Worm (Caenorhabditis elegans) whole organism, young adult: ENCODE measurements around the gene cdh-9.
A peak's percentile ranks its signal among the peaks of the same experiment; 100 is the strongest.

Experiments used
- B0261.1 ChIP-seq: sonication (generic microtip); optimal IDR thresholded peaks from 2 replicates; lab custom pipeline; 2016; ENCODE audit warnings: mild to moderate bottlenecking, missing genetic modification characterization, moderate library complexity, missing compliant biosample characterization
- B0336.3 ChIP-seq: fragments of 200-800 bp; sonication (Bioruptor generic); IDR thresholded peaks from 2 replicates; pipeline ENCODE4 v1.3.6; 2022; ENCODE audit warnings: missing genetic modification characterization, missing compliant biosample characterization
- C06A6.2 ChIP-seq: fragments of 200-800 bp; sonication (Bioruptor generic); conservative IDR thresholded peaks from 2 replicates; pipeline ENCODE4 v1.3.6; 2022; ENCODE audit warnings: missing genetic modification characterization, missing compliant biosample characterization
- D2030.7 ChIP-seq: fragments of 200-800 bp; sonication (Bioruptor generic); IDR thresholded peaks from 2 replicates; pipeline ENCODE4 v1.3.6; 2022; ENCODE audit warnings: missing genetic modification reagents, missing genetic modification characterization, missing compliant biosample characterization
- F33H1.4 ChIP-seq: fragments of 200-800 bp; sonication (Bioruptor generic); IDR thresholded peaks from 2 replicates; pipeline ENCODE4 v1.3.6; 2022; ENCODE audit warnings: missing genetic modification reagents, missing genetic modification characterization, missing compliant biosample characterization
- F37B4.10 ChIP-seq: fragments of 200-800 bp; sonication (Bioruptor generic); IDR thresholded peaks from 2 replicates; pipeline ENCODE4 v1.3.6; 2022; ENCODE audit warnings: missing genetic modification characterization, missing compliant biosample characterization
- F57C9.4 ChIP-seq: sonication (generic microtip); optimal IDR thresholded peaks from 2 replicates; lab custom pipeline; 2017; ENCODE audit warnings: mild to moderate bottlenecking, missing genetic modification characterization, missing compliant biosample characterization
- Y56A3A.18 ChIP-seq: fragments of 200-800 bp; sonication (Bioruptor generic); IDR thresholded peaks from 2 replicates; pipeline ENCODE4 v1.3.6; 2022; ENCODE audit warnings: missing genetic modification reagents, missing genetic modification characterization, missing compliant biosample characterization
- Y67H2A.10 ChIP-seq: fragments of 200-800 bp; sonication (Bioruptor generic); conservative IDR thresholded peaks from 2 replicates; pipeline ENCODE4 v1.3.6; 2022; ENCODE audit warnings: missing genetic modification reagents, missing genetic modification characterization, missing compliant biosample characterization
- Y79H2A.3 ChIP-seq: fragments of 200-800 bp; sonication (Bioruptor generic); conservative IDR thresholded peaks from 2 replicates; pipeline ENCODE4 v1.3.6; 2022; ENCODE audit warnings: missing genetic modification reagents, missing genetic modification characterization, missing compliant biosample characterization
- akir-1 ChIP-seq: fragments of 200-800 bp; sonication (Bioruptor generic); optimal IDR thresholded peaks from 2 replicates; lab custom pipeline; 2018; ENCODE audit warnings: mild to moderate bottlenecking, missing genetic modification characterization, moderate library complexity, missing compliant biosample characterization
- ama-1 ChIP-seq, 3 experiments: fragments of 150-350 bp in 1 of 3; sonication (generic microtip) in 2 of 3; optimal IDR thresholded peaks; 2 replicates each; lab custom pipeline; 2014 to 2018; ENCODE audit warnings: missing biosample characterization in 2 of 3, missing genetic modification characterization in 2 of 3, missing genetic modification reagents in 2 of 3
- aptf-2 ChIP-seq: fragments of 200-800 bp; sonication (Bioruptor generic); conservative IDR thresholded peaks from 2 replicates; pipeline ENCODE4 v1.3.6; 2022; ENCODE audit warnings: missing genetic modification reagents, missing genetic modification characterization, missing compliant biosample characterization
- aptf-3 ChIP-seq: fragments of 200-800 bp; sonication (Bioruptor generic); IDR thresholded peaks from 2 replicates; pipeline ENCODE4 v1.3.6; 2022; ENCODE audit warnings: missing genetic modification characterization, missing compliant biosample characterization
- bed-2 ChIP-seq: fragments of 200-800 bp; sonication (Bioruptor generic); IDR thresholded peaks from 2 replicates; pipeline ENCODE4 v1.3.6; 2022; ENCODE audit warnings: missing genetic modification reagents, missing genetic modification characterization, missing compliant biosample characterization
- ccch-3 ChIP-seq: fragments of 200-800 bp; sonication (Bioruptor generic); optimal IDR thresholded peaks from 2 replicates; lab custom pipeline; 2018; ENCODE audit warnings: mild to moderate bottlenecking, missing genetic modification characterization, missing compliant biosample characterization
- cebp-1 ChIP-seq, 2 experiments: fragments of 200-800 bp in 1 of 2; sonication (Bioruptor generic) in 1 of 2; sonication (generic microtip) in 1 of 2; IDR thresholded peaks in 1 of 2; optimal IDR thresholded peaks in 1 of 2; 2 replicates each; pipeline versions ENCODE4 v1.3.6 to Lab custom; 2017 to 2022; ENCODE audit warnings: missing compliant biosample characterization in 2 of 2, missing genetic modification characterization in 2 of 2, mild to moderate bottlenecking in 1 of 2, missing genetic modification reagents in 1 of 2, moderate library complexity in 1 of 2
- cebp-2 ChIP-seq: fragments of 200-800 bp; sonication (Bioruptor generic); IDR thresholded peaks from 2 replicates; pipeline ENCODE4 v1.3.6; 2022; ENCODE audit warnings: missing genetic modification characterization, missing compliant biosample characterization
- ceh-100 ChIP-seq: fragments of 200-800 bp; sonication (Bioruptor generic); IDR thresholded peaks from 2 replicates; pipeline ENCODE4 v1.3.6; 2022; ENCODE audit warnings: missing genetic modification reagents, missing genetic modification characterization, missing compliant biosample characterization
- ceh-40 ChIP-seq: fragments of 200-800 bp; sonication (Bioruptor generic); IDR thresholded peaks from 2 replicates; pipeline ENCODE4 v1.3.6; 2022; ENCODE audit warnings: missing genetic modification characterization, missing compliant biosample characterization
- die-1 ChIP-seq: sonication (generic microtip); optimal IDR thresholded peaks from 2 replicates; lab custom pipeline; 2016; ENCODE audit warnings: missing genotype, mild to moderate bottlenecking, missing genetic modification characterization, missing compliant biosample characterization
- dox-1 ChIP-seq: fragments of 200-800 bp; sonication (Bioruptor generic); IDR thresholded peaks from 2 replicates; pipeline ENCODE4 v1.3.6; 2022; ENCODE audit warnings: missing genetic modification reagents, missing genetic modification characterization, missing compliant biosample characterization
- efl-1 ChIP-seq: fragments of 150-350 bp; optimal IDR thresholded peaks from 2 replicates; lab custom pipeline; 2014; ENCODE audit warnings: missing biosample characterization, missing genetic modification reagents, missing genetic modification characterization
- ekl-4 ChIP-seq: fragments of 200-800 bp; sonication (Bioruptor generic); IDR thresholded peaks from 2 replicates; pipeline ENCODE4 v1.3.6; 2022; ENCODE audit warnings: missing genetic modification reagents, missing genetic modification characterization, missing compliant biosample characterization
- hlh-26 ChIP-seq: fragments of 200-800 bp; sonication (Bioruptor generic); conservative IDR thresholded peaks from 2 replicates; pipeline ENCODE4 v1.3.6; 2022; ENCODE audit warnings: missing genetic modification reagents, missing genetic modification characterization, missing compliant biosample characterization
- hmg-1.2 ChIP-seq: fragments of 200-800 bp; sonication (Bioruptor generic); IDR thresholded peaks from 2 replicates; pipeline ENCODE4 v1.3.6; 2022; ENCODE audit warnings: missing genetic modification reagents, missing genetic modification characterization, missing compliant biosample characterization
- hrde-1 ChIP-seq: sonication (generic microtip); optimal IDR thresholded peaks from 2 replicates; lab custom pipeline; 2016; ENCODE audit warnings: missing genetic modification characterization, mild to moderate bottlenecking, missing compliant biosample characterization, moderate library complexity, missing genotype, missing genetic modification reagents, borderline replicate concordance
- lag-1 ChIP-seq: fragments of 200-800 bp; sonication (Bioruptor generic); IDR thresholded peaks from 2 replicates; pipeline ENCODE4 v1.3.6; 2022; ENCODE audit warnings: missing genetic modification reagents, missing genetic modification characterization, missing compliant biosample characterization
- let-526 ChIP-seq: fragments of 200-800 bp; sonication (Bioruptor generic); IDR thresholded peaks from 2 replicates; pipeline ENCODE4 v1.3.6; 2022; ENCODE audit warnings: missing genetic modification reagents, missing genetic modification characterization, missing compliant biosample characterization
- madf-3 ChIP-seq: fragments of 200-800 bp; sonication (Bioruptor generic); IDR thresholded peaks from 2 replicates; pipeline ENCODE4 v1.3.6; 2022; ENCODE audit warnings: missing genetic modification reagents, missing genetic modification characterization, missing compliant biosample characterization
- madf-6 ChIP-seq: fragments of 200-800 bp; sonication (Bioruptor generic); IDR thresholded peaks from 2 replicates; pipeline ENCODE4 v1.3.6; 2022; ENCODE audit warnings: missing genetic modification reagents, missing genetic modification characterization, missing compliant biosample characterization
- mel-28 ChIP-seq: sonication (generic microtip); optimal IDR thresholded peaks from 2 replicates; lab custom pipeline; 2016; ENCODE audit warnings: borderline replicate concordance, mild to moderate bottlenecking, missing genetic modification characterization, missing compliant biosample characterization
- mes-4 ChIP-seq: sonication (generic microtip); optimal IDR thresholded peaks from 2 replicates; lab custom pipeline; 2016; ENCODE audit warnings: missing genotype, missing genetic modification characterization, missing compliant biosample characterization
- mxl-1 ChIP-seq: sonication (generic microtip); optimal IDR thresholded peaks from 2 replicates; lab custom pipeline; 2016; ENCODE audit warnings: missing genetic modification characterization, missing compliant biosample characterization
- nfya-1 ChIP-seq: sonication (generic microtip); optimal IDR thresholded peaks from 2 replicates; lab custom pipeline; 2017; ENCODE audit warnings: antibody characterized with exemption, missing compliant biosample characterization, missing genetic modification characterization, borderline replicate concordance; ENCODE audit not compliant: insufficient read depth
- nfya-2 ChIP-seq: fragments of 200-800 bp; sonication (Bioruptor generic); IDR thresholded peaks from 2 replicates; pipeline ENCODE4 v1.3.6; 2022; ENCODE audit warnings: missing genetic modification reagents, missing genetic modification characterization, missing compliant biosample characterization
- nhr-80 ChIP-seq: sonication (generic microtip); optimal IDR thresholded peaks from 2 replicates; lab custom pipeline; 2016; ENCODE audit warnings: missing genetic modification characterization, missing compliant biosample characterization
- nhr-90 ChIP-seq: sonication (generic microtip); optimal IDR thresholded peaks from 2 replicates; lab custom pipeline; 2016; ENCODE audit warnings: missing genotype, mild to moderate bottlenecking, missing genetic modification characterization, missing compliant biosample characterization
- repo-1 ChIP-seq: sonication (generic microtip); optimal IDR thresholded peaks from 2 replicates; lab custom pipeline; 2017; ENCODE audit warnings: mild to moderate bottlenecking, missing genetic modification characterization, missing compliant biosample characterization
- sdz-38 ChIP-seq: sonication (generic microtip); optimal IDR thresholded peaks from 2 replicates; lab custom pipeline; 2016; ENCODE audit warnings: missing genotype, missing genetic modification characterization, missing compliant biosample characterization
- snpc-4 ChIP-seq, 5 experiments: fragments of 150-350 bp in 1 of 5; sonication (generic microtip) in 4 of 5; optimal IDR thresholded peaks; 2 replicates each; lab custom pipeline; 2014 to 2018; ENCODE audit warnings: missing genetic modification characterization in 5 of 5, missing biosample characterization in 3 of 5, antibody characterized with exemption in 2 of 5, mild to moderate bottlenecking in 2 of 5, missing compliant biosample characterization in 2 of 5, missing genotype in 2 of 5, moderate library complexity in 2 of 5, missing genetic modification reagents in 1 of 5
- somi-1 ChIP-seq: fragments of 200-800 bp; sonication (Bioruptor generic); optimal IDR thresholded peaks from 2 replicates; lab custom pipeline; 2018; ENCODE audit warnings: mild to moderate bottlenecking, missing genetic modification characterization, missing compliant biosample characterization
- tbp1 ChIP-seq: fragments of 200-800 bp; sonication (Bioruptor generic); optimal IDR thresholded peaks from 2 replicates; lab custom pipeline; 2018; ENCODE audit warnings: mild to moderate bottlenecking, missing genetic modification characterization, missing compliant biosample characterization
- unc-130 ChIP-seq: sonication (generic microtip); optimal IDR thresholded peaks from 2 replicates; lab custom pipeline; 2016; ENCODE audit warnings: missing genetic modification reagents, missing genetic modification characterization, missing compliant biosample characterization
- zim-3 ChIP-seq: sonication (generic microtip); optimal IDR thresholded peaks from 2 replicates; lab custom pipeline; 2017; ENCODE audit warnings: mild to moderate bottlenecking, missing genetic modification characterization, moderate library complexity, missing compliant biosample characterization
- ztf-26 ChIP-seq: sonication (generic microtip); optimal IDR thresholded peaks from 2 replicates; lab custom pipeline; 2017; ENCODE audit warnings: missing genetic modification characterization, missing compliant biosample characterization
- ztf-28 ChIP-seq: fragments of 200-800 bp; sonication (Bioruptor generic); IDR thresholded peaks from 2 replicates; pipeline ENCODE4 v1.3.6; 2022; ENCODE audit warnings: missing genetic modification reagents, missing genetic modification characterization, missing compliant biosample characterization
- ztf-3 ChIP-seq: fragments of 200-800 bp; sonication (Bioruptor generic); optimal IDR thresholded peaks from 2 replicates; lab custom pipeline; 2018; ENCODE audit warnings: mild to moderate bottlenecking, missing genetic modification characterization, missing compliant biosample characterization

cdh-9 gene

DNA sequence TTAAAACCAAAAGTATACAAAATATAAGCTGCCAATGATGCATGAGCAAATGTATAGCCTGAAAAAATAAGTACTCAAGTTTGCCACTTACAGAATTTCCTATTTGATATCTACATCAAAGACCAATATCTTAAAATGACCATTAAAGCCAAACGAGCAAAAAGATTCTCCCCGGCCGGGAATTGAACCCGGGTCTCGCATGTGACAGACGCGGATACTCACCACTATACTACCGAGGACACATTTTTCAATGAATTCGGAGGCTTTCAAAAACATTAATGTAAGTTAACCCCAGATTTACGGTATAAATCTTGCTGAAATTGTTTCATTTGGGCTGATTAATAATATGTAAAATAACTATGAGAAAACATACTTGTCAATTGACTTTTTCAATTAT, 23.1 kb downstream of the cdh-9 start (continued):
- TF ChIP-seq cebp-1 (GFP tag; IDR thresholded peaks at IDR 0.05; lab: Robert Waterston, UW): no peak
- no peak for TF ChIP-seq cebp-1 (tag; optimal IDR thresholded peaks at IDR 0.05; lab: Kevin White, UChicago)
- no peak for TF ChIP-seq ztf-3 (GFP tag; lab: Kevin White, UChicago)
- TF ChIP-seq nhr-80 (tag; lab: Kevin White, UChicago): no peak
- no peak for TF ChIP-seq ama-1 (optimal IDR thresholded peaks at IDR 0.05; lab: Kevin White, UChicago)
- peak in 1 of 2 experiments; percentile 56 for TF ChIP-seq ama-1 (GFP tag; optimal IDR thresholded peaks at IDR 0.05; lab: Kevin White, UChicago)
- no peak for TF ChIP-seq ceh-100 (GFP tag; lab: Robert Waterston, UW)
- TF ChIP-seq zim-3 (tag; lab: Kevin White, UChicago): no peak
- TF ChIP-seq Y67H2A.10 (GFP tag; lab: Robert Waterston, UW): no peak
- TF ChIP-seq Y56A3A.18 (GFP tag; lab: Robert Waterston, UW): no peak
- no peak for TF ChIP-seq hlh-26 (GFP tag; lab: Robert Waterston, UW)
- 0 out of 2 replicates have a peak, but pooled peaks have one; percentile 8 for TF ChIP-seq ceh-40 (GFP tag; lab: Robert Waterston, UW)
- TF ChIP-seq madf-6: peak; percentile 34; the same call in 1 of the 2 replicates
- TF ChIP-seq cebp-2 (GFP tag; lab: Robert Waterston, UW): no peak
- TF ChIP-seq bed-2 (GFP tag; lab: Robert Waterston, UW): no peak
- TF ChIP-seq aptf-2: no peak
- no peak for TF ChIP-seq akir-1 (GFP tag; lab: Kevin White, UChicago)
- no peak for TF ChIP-seq mes-4 (tag; lab: Kevin White, UChicago)
- TF ChIP-seq unc-130 (GFP tag; lab: Kevin White, UChicago): no peak
- no peak for TF ChIP-seq madf-3 (GFP tag; lab: Robert Waterston, UW)
- TF ChIP-seq let-526 (GFP tag; lab: Robert Waterston, UW): no peak
- no peak for TF ChIP-seq somi-1 (GFP tag; lab: Kevin White, UChicago)
- no peak for TF ChIP-seq F57C9.4
- no peak for TF ChIP-seq repo-1 (tag; lab: Kevin White, UChicago)
- TF ChIP-seq tbp1 (GFP tag; lab: Kevin White, UChicago): peak; percentile 85
- TF ChIP-seq ekl-4 (GFP tag; lab: Robert Waterston, UW): no peak
- TF ChIP-seq lag-1 (GFP tag; lab: Robert Waterston, UW): no peak
- peak; percentile 45 for TF ChIP-seq die-1 (tag; lab: Kevin White, UChicago)
- no peak for TF ChIP-seq F33H1.4 (GFP tag; lab: Robert Waterston, UW)
- peak; percentile 5 for TF ChIP-seq ztf-26 (tag; lab: Kevin White, UChicago)
- peak; percentile 73 for TF ChIP-seq B0261.1 (tag; lab: Kevin White, UChicago)
- no peak for TF ChIP-seq efl-1 (GFP tag; lab: Kevin White, UChicago)
- no peak for TF ChIP-seq ccch-3 (GFP tag; lab: Kevin White, UChicago)
- no peak for TF ChIP-seq mel-28 (tag; lab: Kevin White, UChicago)
- peak; percentile 39; the same call in 1 of the 2 replicates for TF ChIP-seq hmg-1.2
- no peak for TF ChIP-seq aptf-3 (GFP tag; lab: Robert Waterston, UW)
- TF ChIP-seq sdz-38 (tag; lab: Kevin White, UChicago): no peak
- peak; percentile 48 for TF ChIP-seq mxl-1
- TF ChIP-seq dox-1 (GFP tag; lab: Robert Waterston, UW): 0 out of 2 replicates have a peak, but pooled peaks have one; percentile 15
- TF ChIP-seq F37B4.10 (GFP tag; lab: Robert Waterston, UW): no peak
- no peak for TF ChIP-seq ztf-28 (GFP tag; lab: Robert Waterston, UW)
- TF ChIP-seq C06A6.2: no peak
- TF ChIP-seq nfya-1: no peak
- peak; percentile 35 for TF ChIP-seq nhr-90 (tag; lab: Kevin White, UChicago)
- no peak for TF ChIP-seq nfya-2
- no peak for TF ChIP-seq hrde-1
- no peak for TF ChIP-seq Y79H2A.3 (GFP tag; lab: Robert Waterston, UW)
- no peak for TF ChIP-seq B0336.3 (GFP tag; lab: Robert Waterston, UW)
- TF ChIP-seq snpc-4 (GFP tag; optimal IDR thresholded peaks at IDR 0.05; lab: Kevin White, UChicago): no peak
- peak in 3 of 4 experiments; percentile 12 to 51 (median 33) for TF ChIP-seq snpc-4 (tag; optimal IDR thresholded peaks at IDR 0.05; lab: Kevin White, UChicago)
- TF ChIP-seq D2030.7 (GFP tag; lab: Robert Waterston, UW): peak; percentile 81
